Fruit fly (Drosophila melanogaster) whole organism, prepupa: ENCODE measurements around the gene CG43333.

Experiments used
- Gug ChIP-seq: fragments of 200-800 bp; sonication (Bioruptor generic); IDR thresholded peaks from 2 replicates; pipeline ENCODE4 v1.3.6; 2022; ENCODE audit warnings: missing biosample characterization, missing genetic modification characterization
- fkh ChIP-seq: fragments of 200-800 bp; sonication (Bioruptor generic); optimal IDR thresholded peaks from 3 replicates; lab custom pipeline; 2017; ENCODE audit warnings: missing biosample characterization, mild to moderate bottlenecking, missing genetic modification characterization, moderate library complexity
- pdm3 ChIP-seq: fragments of 200-800 bp; sonication (Bioruptor generic); optimal IDR thresholded peaks from 3 replicates; lab custom pipeline; 2016; ENCODE audit warnings: missing biosample characterization, missing genetic modification characterization
- topi ChIP-seq: fragments of 200-800 bp; sonication (Bioruptor generic); optimal IDR thresholded peaks from 3 replicates; lab custom pipeline; 2016; ENCODE audit warnings: missing biosample characterization, missing genetic modification characterization

dm6 chr2L:14120689-14121397 lies 59.6 kb downstream of the CG43333 start:
- no peak for TF ChIP-seq fkh (GFP tag; lab: Kevin White, UChicago)
- TF ChIP-seq Gug = no peak
- TF ChIP-seq topi (GFP tag; lab: Kevin White, UChicago) = no peak
- TF ChIP-seq pdm3 (GFP tag; lab: Kevin White, UChicago) = no peak
